Worm (Caenorhabditis elegans): Measurements from ENCODE around the gene Y32H12A.7.

ce11 chrIII:5388113-5388512 is 2.9 kb upstream of the Y32H12A.7 start:
- no peak for TF ChIP-seq R02D3.7 (tag; optimal IDR thresholded peaks at IDR 0.05)
- TF ChIP-seq daf-16 (GFP tag; optimal IDR thresholded peaks at IDR 0.05): no peak
- no peak for TF ChIP-seq daf-16 (tag; optimal IDR thresholded peaks at IDR 0.05)
- no peak for TF ChIP-seq hif-1 (tag; optimal IDR thresholded peaks at IDR 0.05)
- TF ChIP-seq mdt-29 (GFP tag; IDR thresholded peaks at IDR 0.05): no peak
- no peak for TF ChIP-seq dmd-6 (GFP tag; IDR thresholded peaks at IDR 0.05)
- no peak for TF ChIP-seq nhr-77 (tag; optimal IDR thresholded peaks at IDR 0.05)
- no peak for TF ChIP-seq jun-1 (tag; optimal IDR thresholded peaks at IDR 0.05)
- TF ChIP-seq zip-11 (GFP tag; IDR thresholded peaks at IDR 0.05): no peak
- TF ChIP-seq mep-1 (tag; optimal IDR thresholded peaks at IDR 0.05): no peak
- TF ChIP-seq F44E2.7 (GFP tag; IDR thresholded peaks at IDR 0.05): no peak
- no peak for TF ChIP-seq lin-39 (tag; optimal IDR thresholded peaks at IDR 0.05)
- TF ChIP-seq php-3 (GFP tag; IDR thresholded peaks at IDR 0.05): no peak
- TF ChIP-seq nhr-28 (tag; optimal IDR thresholded peaks at IDR 0.05): no peak
- no peak for TF ChIP-seq unc-39 (tag; optimal IDR thresholded peaks at IDR 0.05)

Data from whole organism, L4 larva.